Worm (Caenorhabditis elegans): ENCODE data around the gene C08F11.10.

DNA sequence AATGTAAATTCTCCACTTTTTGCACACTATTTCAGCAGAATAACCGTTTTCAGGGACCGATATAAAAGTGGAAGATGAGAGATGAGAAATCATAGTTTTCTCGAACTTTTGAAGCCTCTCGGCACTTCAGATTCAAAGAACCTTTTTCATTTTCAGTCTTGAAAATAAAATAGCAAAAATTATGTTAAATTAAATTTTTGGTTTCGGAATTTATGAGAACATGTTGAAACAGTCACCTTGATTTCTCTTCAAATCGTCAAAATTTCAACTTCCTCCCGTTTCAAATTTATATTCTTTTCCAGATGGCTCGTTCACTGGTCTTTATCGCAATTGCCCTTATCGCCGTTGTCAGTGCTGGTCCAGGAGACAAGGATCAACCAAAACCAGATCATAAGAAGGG lies 29.6 kb upstream of the C08F11.10 start, which contains the start of gene srlf-26:
- TF ChIP-seq ceh-27 (GFP tag; optimal IDR thresholded peaks at IDR 0.05) (no peak), snpc-4 (GFP tag; optimal IDR thresholded peaks at IDR 0.05) (no peak), snpc-4 (tag; optimal IDR thresholded peaks at IDR 0.05) (no peak), tbx-9 (tag; optimal IDR thresholded peaks at IDR 0.05; ENCODE audit: borderline replicate concordance) (no peak)

All from whole organism, young adult.